In the genomic region with DNA sequence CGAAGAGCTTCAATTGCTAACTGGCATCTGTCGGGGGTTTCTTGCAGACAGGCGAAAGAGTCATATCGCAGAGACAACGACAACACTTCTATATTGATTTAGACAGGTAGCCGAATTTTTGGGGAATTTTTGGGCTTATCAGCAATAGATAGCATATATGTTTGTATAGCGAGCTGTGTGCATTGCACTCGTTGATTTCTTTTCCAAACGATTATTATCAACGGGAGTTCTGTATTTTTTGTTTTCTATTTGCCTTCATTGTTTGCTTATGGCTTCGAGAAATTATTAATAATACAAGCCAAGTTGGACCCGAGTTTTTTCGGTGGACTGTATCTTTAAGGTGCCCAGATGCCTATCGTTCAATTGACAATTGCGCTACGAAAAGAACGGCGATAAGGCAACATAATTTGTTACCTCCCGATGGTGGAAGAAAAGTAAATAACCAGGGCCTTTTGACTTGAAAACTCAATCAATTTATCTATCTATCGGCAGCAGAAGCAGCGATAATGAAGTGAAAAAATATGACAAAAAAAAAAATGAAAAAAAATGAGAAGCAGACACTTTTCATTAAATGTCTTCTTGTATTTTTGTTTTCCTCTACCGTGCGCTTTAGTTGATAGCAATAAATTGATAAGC, we compare ENCODE assay signal across 1 fruit fly cellular context.
TF ChIP-seq lines count a peak whose summit lies in the region.

No protein-coding gene starts in this region.

TF ChIP-seq in whole organism, embryonic, 481 proteins besides CTCF, POLR2A, EP300 and RAD21 (continued from another document):
- peak; percentile 81 for TF ChIP-seq sqz (GFP tag; optimal IDR thresholded peaks at IDR 0.05; lab: Kevin White, UChicago)
- TF ChIP-seq CG10209 (GFP tag; optimal IDR thresholded peaks at IDR 0.05; lab: Kevin White, UChicago) = peak; percentile 46
- 0 out of 2 replicates have a peak, but pooled peaks have one; percentile 14 for TF ChIP-seq GATAe (GFP tag; conservative IDR thresholded peaks at IDR 0.05; lab: Robert Waterston, UW)
- TF ChIP-seq CG1603 (tag; optimal IDR thresholded peaks at IDR 0.05; lab: Kevin White, UChicago) = peak; percentile 34
- no peak for TF ChIP-seq jing (GFP tag; optimal IDR thresholded peaks at IDR 0.05; lab: Kevin White, UChicago)
- TF ChIP-seq Myb (GFP tag; optimal IDR thresholded peaks at IDR 0.05; lab: Kevin White, UChicago) = no peak
- TF ChIP-seq Ets97D (GFP tag; optimal IDR thresholded peaks at IDR 0.05; lab: Kevin White, UChicago) = no peak
- TF ChIP-seq CG8765 (GFP tag; IDR thresholded peaks at IDR 0.05; lab: Robert Waterston, UW) = no peak
- TF ChIP-seq CG7271 (tag; optimal IDR thresholded peaks at IDR 0.05; lab: Kevin White, UChicago) = no peak
- no peak for TF ChIP-seq Fer1 (GFP tag; optimal IDR thresholded peaks at IDR 0.05; lab: Kevin White, UChicago)
- TF ChIP-seq CoRest (tag; optimal IDR thresholded peaks at IDR 0.05; lab: Kevin White, UChicago) = no peak
- no peak for TF ChIP-seq bcd (GFP tag; optimal IDR thresholded peaks at IDR 0.05; lab: Kevin White, UChicago)
- TF ChIP-seq CG13123 (GFP tag; optimal IDR thresholded peaks at IDR 0.05; lab: Kevin White, UChicago) = no peak
- no peak for TF ChIP-seq al (GFP tag; IDR thresholded peaks at IDR 0.05; lab: Robert Waterston, UW)
- TF ChIP-seq pita (GFP tag; optimal IDR thresholded peaks at IDR 0.05; lab: Kevin White, UChicago) = no peak
- no peak for TF ChIP-seq hkb (optimal IDR thresholded peaks at IDR 0.05; lab: Kevin White, UChicago)
- TF ChIP-seq hkb (GFP tag; IDR thresholded peaks at IDR 0.05; lab: Robert Waterston, UW) = no peak
- peak; percentile 38 for TF ChIP-seq CG2116 (GFP tag; optimal IDR thresholded peaks at IDR 0.05; lab: Kevin White, UChicago)
- no peak for TF ChIP-seq Dip3 (GFP tag; optimal IDR thresholded peaks at IDR 0.05; lab: Kevin White, UChicago)
- no peak for TF ChIP-seq ap (GFP tag; IDR thresholded peaks at IDR 0.05; lab: Robert Waterston, UW)
- TF ChIP-seq CG2199 (GFP tag; IDR thresholded peaks at IDR 0.05; lab: Robert Waterston, UW) = no peak
- TF ChIP-seq slbo (GFP tag; IDR thresholded peaks at IDR 0.05; lab: Robert Waterston, UW) = no peak
- peak; percentile 6 for TF ChIP-seq CG11398 (GFP tag; optimal IDR thresholded peaks at IDR 0.05; lab: Kevin White, UChicago)
- TF ChIP-seq chif (GFP tag; optimal IDR thresholded peaks at IDR 0.05; lab: Kevin White, UChicago) = peak in 1 of 2 experiments; percentile 42
- TF ChIP-seq CG10431 (GFP tag; optimal IDR thresholded peaks at IDR 0.05; lab: Kevin White, UChicago) = peak; percentile 20
- peak; percentile 36 for TF ChIP-seq exex (tag; optimal IDR thresholded peaks at IDR 0.05; lab: Kevin White, UChicago)
- TF ChIP-seq CG33213 (GFP tag; optimal IDR thresholded peaks at IDR 0.05; lab: Kevin White, UChicago) = no peak
- TF ChIP-seq B-H2 (GFP tag; optimal IDR thresholded peaks at IDR 0.05; lab: Kevin White, UChicago) = no peak
- no peak for TF ChIP-seq ato (GFP tag; IDR thresholded peaks at IDR 0.05; lab: Robert Waterston, UW; ENCODE audit: partially characterized antibody)
- TF ChIP-seq gcm2 (GFP tag; optimal IDR thresholded peaks at IDR 0.05; lab: Kevin White, UChicago) = no peak
- no peak for TF ChIP-seq CG6689 (GFP tag; IDR thresholded peaks at IDR 0.05; lab: Robert Waterston, UW)
- peak; percentile 33 for TF ChIP-seq CG8359 (GFP tag; optimal IDR thresholded peaks at IDR 0.05; lab: Kevin White, UChicago; ENCODE audit: borderline replicate concordance)
- TF ChIP-seq CG8924 (tag; optimal IDR thresholded peaks at IDR 0.05; lab: Kevin White, UChicago) = peak; percentile 50
- TF ChIP-seq CG13287 (GFP tag; IDR thresholded peaks at IDR 0.05; lab: Robert Waterston, UW; ENCODE audit: partially characterized antibody) = no peak
- no peak for TF ChIP-seq CG11723 (GFP tag; optimal IDR thresholded peaks at IDR 0.05; lab: Kevin White, UChicago)
- no peak for TF ChIP-seq eve (GFP tag; optimal IDR thresholded peaks at IDR 0.05; lab: Kevin White, UChicago)
TF ChIP-seq in whole organism, embryonic: peak in this region for 90.
